Worm (Caenorhabditis elegans): Measurements from ENCODE around the gene efa-6.

efa-6 gene

DNA sequence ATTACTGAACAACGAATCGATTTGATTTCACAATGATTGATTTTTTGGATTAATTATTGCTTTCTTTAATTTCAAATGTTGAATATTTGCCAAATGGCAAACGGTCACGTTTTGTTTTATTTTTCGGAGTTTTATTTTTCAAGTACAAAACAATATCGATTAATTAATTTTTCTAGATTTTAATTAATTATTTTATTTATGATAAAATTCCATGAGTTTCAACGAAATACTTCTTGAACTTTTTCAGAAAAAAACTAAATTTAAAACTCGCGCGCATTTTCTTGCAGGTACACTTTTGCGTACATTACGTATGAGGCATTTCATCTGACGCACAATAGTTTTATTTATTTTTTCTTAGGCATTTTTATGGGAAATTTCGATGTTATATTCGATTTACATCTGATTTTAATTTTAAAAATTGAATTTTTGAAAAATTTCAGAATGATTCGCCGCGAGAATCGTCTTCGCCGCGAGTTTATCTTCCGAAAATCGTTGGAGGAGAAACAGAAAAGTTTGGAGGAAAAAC lies 55.5 kb downstream of the efa-6 start, which contains the start of the genes ZK795.2 and ZK795.3 (continued):
- TF ChIP-seq eyg-1 (tag; optimal IDR thresholded peaks at IDR 0.05) (no peak), ceh-34 (tag; optimal IDR thresholded peaks at IDR 0.05) (no peak), tbx-7 (tag; optimal IDR thresholded peaks at IDR 0.05) (no peak), hlh-8 (tag; optimal IDR thresholded peaks at IDR 0.05) (no peak), pag-3 (tag; optimal IDR thresholded peaks at IDR 0.05; ENCODE audit: borderline replicate concordance) (no peak), odd-2 (tag; optimal IDR thresholded peaks at IDR 0.05) (no peak), unc-42 (tag; optimal IDR thresholded peaks at IDR 0.05) (no peak), ceh-9 (tag; optimal IDR thresholded peaks at IDR 0.05) (no peak), ahr-1 (tag; optimal IDR thresholded peaks at IDR 0.05) (no peak), ceh-48 (tag; optimal IDR thresholded peaks at IDR 0.05) (no peak), rnt-1 (tag; optimal IDR thresholded peaks at IDR 0.05) (no peak), unc-86 (tag; optimal IDR thresholded peaks at IDR 0.05) (peak; percentile 9), ets-4 (tag; optimal IDR thresholded peaks at IDR 0.05) (no peak), hlh-15 (tag; optimal IDR thresholded peaks at IDR 0.05) (peak; percentile 12), pax-1 (tag; optimal IDR thresholded peaks at IDR 0.05) (peak; percentile 26), sox-2 (GFP tag; IDR thresholded peaks at IDR 0.05) (no peak), ceh-14 (tag; optimal IDR thresholded peaks at IDR 0.05) (peak; percentile 5), K02D7.2 (tag; optimal IDR thresholded peaks at IDR 0.05) (no peak)

Data from whole organism, late embryonic.